Fruit fly (Drosophila melanogaster): ENCODE data around the gene GMF.
A peak's percentile ranks its signal among the peaks of the same experiment; 100 is the strongest.

GMF gene

dm6 chr2L:16315027-16315426 is 12.3 kb upstream of the GMF start (continued):
- TF ChIP-seq CG13775 (GFP tag; optimal IDR thresholded peaks at IDR 0.05) = no peak
- no peak for TF ChIP-seq CG7928 (GFP tag; optimal IDR thresholded peaks at IDR 0.05)
- TF ChIP-seq Dip3 (GFP tag; optimal IDR thresholded peaks at IDR 0.05) = no peak
- TF ChIP-seq CG18764 (GFP tag; optimal IDR thresholded peaks at IDR 0.05) = no peak
- no peak for TF ChIP-seq Opbp (GFP tag; IDR thresholded peaks at IDR 0.05; ENCODE audit: partially characterized antibody)
- TF ChIP-seq CG13123 (GFP tag; optimal IDR thresholded peaks at IDR 0.05) = no peak
- no peak for TF ChIP-seq sna (GFP tag; IDR thresholded peaks at IDR 0.05; ENCODE audit: partially characterized antibody)
- no peak for TF ChIP-seq BEAF-32 (GFP tag; optimal IDR thresholded peaks at IDR 0.05)
- TF ChIP-seq Atf3 (GFP tag; optimal IDR thresholded peaks at IDR 0.05) = no peak
- no peak for TF ChIP-seq Poxn (GFP tag; IDR thresholded peaks at IDR 0.05)
- TF ChIP-seq CG34224 (GFP tag; IDR thresholded peaks at IDR 0.05; ENCODE audit: partially characterized antibody) = peak; percentile 41; the same call in 2 of the 3 replicates
- no peak for TF ChIP-seq CG15696 (tag; optimal IDR thresholded peaks at IDR 0.05)
- no peak for TF ChIP-seq CG8478 (optimal IDR thresholded peaks at IDR 0.05)
- TF ChIP-seq otp (GFP tag; IDR thresholded peaks at IDR 0.05) = no peak
- no peak for TF ChIP-seq CG10654 (GFP tag; optimal IDR thresholded peaks at IDR 0.05)
- TF ChIP-seq tup (GFP tag; optimal IDR thresholded peaks at IDR 0.05) = no peak
- TF ChIP-seq ttk (GFP tag; IDR thresholded peaks at IDR 0.05) = no peak
- TF ChIP-seq CG5245 (GFP tag; optimal IDR thresholded peaks at IDR 0.05) = no peak
- no peak for TF ChIP-seq CG42726 (GFP tag; IDR thresholded peaks at IDR 0.05; ENCODE audit: partially characterized antibody)
- no peak for TF ChIP-seq CG6791 (GFP tag; IDR thresholded peaks at IDR 0.05; ENCODE audit: partially characterized antibody)
- TF ChIP-seq ranshi (GFP tag; IDR thresholded peaks at IDR 0.05) = no peak; the same call in 1 of the 2 replicates
- no peak for TF ChIP-seq CG33557 (GFP tag; optimal IDR thresholded peaks at IDR 0.05)
- TF ChIP-seq ken (GFP tag; IDR thresholded peaks at IDR 0.05) = no peak
- no peak for TF ChIP-seq Oaz (GFP tag; IDR thresholded peaks at IDR 0.05)
- TF ChIP-seq Fer1 (GFP tag; optimal IDR thresholded peaks at IDR 0.05) = peak; percentile 9
- TF ChIP-seq CG15601 (tag; optimal IDR thresholded peaks at IDR 0.05) = no peak
- TF ChIP-seq D (optimal IDR thresholded peaks at IDR 0.05) = no peak
- TF ChIP-seq D (GFP tag; optimal IDR thresholded peaks at IDR 0.05) = no peak
- no peak for TF ChIP-seq hbn (GFP tag; IDR thresholded peaks at IDR 0.05; ENCODE audit: partially characterized antibody)
- no peak for TF ChIP-seq Asciz (GFP tag; optimal IDR thresholded peaks at IDR 0.05)
- TF ChIP-seq CG10979 (tag; optimal IDR thresholded peaks at IDR 0.05) = no peak
- TF ChIP-seq CG7987 (GFP tag; optimal IDR thresholded peaks at IDR 0.05) = peak; percentile 28
- TF ChIP-seq CG17361 (GFP tag; IDR thresholded peaks at IDR 0.05) = no peak
- TF ChIP-seq CG4707 (GFP tag; optimal IDR thresholded peaks at IDR 0.05) = no peak
- peak; percentile 19 for TF ChIP-seq corto (GFP tag; optimal IDR thresholded peaks at IDR 0.05)
- peak; percentile 57 for TF ChIP-seq HmgZ (tag; optimal IDR thresholded peaks at IDR 0.05)
- TF ChIP-seq stc (GFP tag; IDR thresholded peaks at IDR 0.05) = no peak
- peak; percentile 92 for TF ChIP-seq CG13894 (tag; optimal IDR thresholded peaks at IDR 0.05)
- no peak for TF ChIP-seq CG4617 (GFP tag; optimal IDR thresholded peaks at IDR 0.05; ENCODE audit: borderline replicate concordance)
- no peak for TF ChIP-seq shn (GFP tag; optimal IDR thresholded peaks at IDR 0.05)
- TF ChIP-seq nerfin-1 (tag; optimal IDR thresholded peaks at IDR 0.05) = no peak
- TF ChIP-seq Sox100B (GFP tag; optimal IDR thresholded peaks at IDR 0.05) = no peak
- TF ChIP-seq CG12104 (GFP tag; optimal IDR thresholded peaks at IDR 0.05) = no peak
- TF ChIP-seq tx (GFP tag; optimal IDR thresholded peaks at IDR 0.05) = no peak

Data from whole organism, embryonic.